Worm (Caenorhabditis elegans): Measurements from ENCODE around the gene C16C10.4.

The C16C10.4 gene

DNA sequence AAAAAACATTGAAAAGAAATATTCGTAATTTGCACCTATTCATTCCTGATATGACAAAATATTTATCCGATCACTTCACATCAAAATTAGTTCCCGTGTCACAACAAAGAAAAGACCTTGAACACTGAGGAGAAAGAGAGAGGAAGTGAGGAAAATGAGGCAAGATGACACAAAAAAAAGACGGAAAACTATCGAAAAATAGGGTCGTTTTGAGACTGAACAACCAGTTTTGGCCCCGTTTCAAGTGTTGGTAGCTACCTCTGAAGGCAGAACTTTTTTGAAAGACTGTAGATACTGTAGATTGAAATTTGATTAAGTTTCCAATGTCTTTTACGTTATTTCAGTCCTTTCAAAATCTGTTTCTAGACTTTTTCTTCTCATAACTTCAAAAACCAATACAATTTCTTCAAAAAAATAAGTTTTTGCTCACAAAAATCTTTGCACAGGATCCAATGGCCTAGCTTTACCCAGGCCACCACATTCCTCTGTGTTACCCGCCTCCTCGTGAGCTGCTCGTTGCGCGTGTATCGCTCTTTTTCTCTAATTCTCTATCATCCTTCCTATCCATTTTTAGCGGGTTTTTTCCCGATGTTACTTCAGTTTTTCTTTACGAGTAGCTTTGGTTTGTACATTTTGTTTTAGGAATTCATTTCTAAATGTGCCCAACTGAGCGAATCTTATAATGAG is 25.3 kb downstream of the C16C10.4 start (continued):
- TF ChIP-seq tbx-7 (tag; optimal IDR thresholded peaks at IDR 0.05) (peak; percentile 69), sdc-2 (tag; optimal IDR thresholded peaks at IDR 0.05) (peak; percentile 19), ceh-34 (tag; optimal IDR thresholded peaks at IDR 0.05) (peak; percentile 28), ceh-2 (tag; optimal IDR thresholded peaks at IDR 0.05) (peak; percentile 85), elt-2 (tag; optimal IDR thresholded peaks at IDR 0.05) (peak; percentile 34), mec-3 (tag; optimal IDR thresholded peaks at IDR 0.05; ENCODE audit: borderline replicate concordance) (peak; percentile 78), F13H6.1 (tag; optimal IDR thresholded peaks at IDR 0.05) (peak; percentile 41), tbx-2 (tag; optimal IDR thresholded peaks at IDR 0.05) (peak; percentile 81), hlh-8 (tag; optimal IDR thresholded peaks at IDR 0.05) (peak; percentile 33), unc-55 (GFP tag; optimal IDR thresholded peaks at IDR 0.05) (peak; percentile 51), ceh-14 (tag; optimal IDR thresholded peaks at IDR 0.05) (peak; percentile 19), pha-4 (tag; optimal IDR thresholded peaks at IDR 0.05) (no peak), nfya-1 (tag; optimal IDR thresholded peaks at IDR 0.05) (peak; percentile 67)

DNA sequence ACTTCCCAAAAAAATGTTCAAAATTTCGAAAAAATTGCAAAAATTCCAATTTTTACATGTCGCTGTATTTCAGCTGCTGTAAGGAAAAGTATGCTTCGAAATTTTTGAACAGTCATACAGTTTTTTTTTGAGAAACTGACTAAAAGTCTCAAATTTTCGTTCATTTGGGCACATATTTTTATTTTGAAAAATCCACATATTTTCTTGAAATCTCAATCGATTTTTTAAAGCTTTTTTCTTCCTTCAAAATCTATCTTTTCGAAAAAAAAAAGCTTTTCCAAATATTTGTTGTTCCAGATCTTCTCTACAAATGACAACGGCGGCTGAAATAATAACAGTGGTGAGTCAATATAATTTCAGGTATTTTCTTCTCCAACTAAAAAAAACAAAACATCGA is 25.9 kb downstream of the C16C10.4 start, which contains the start of gene asd-1:
asd-1 (plus strand) TSS at position 298 of the 397 bp plus-strand sequence.
- no peak for TF ChIP-seq pax-1 (tag; optimal IDR thresholded peaks at IDR 0.05)
- no peak for TF ChIP-seq ceh-19 (GFP tag; optimal IDR thresholded peaks at IDR 0.05)
- no peak for TF ChIP-seq ceh-9 (tag; optimal IDR thresholded peaks at IDR 0.05)
- no peak for TF ChIP-seq pros-1 (tag; optimal IDR thresholded peaks at IDR 0.05)
- no peak for TF ChIP-seq pat-9 (tag; optimal IDR thresholded peaks at IDR 0.05)
- TF ChIP-seq ceh-31 (tag; optimal IDR thresholded peaks at IDR 0.05): no peak
- no peak for TF ChIP-seq ceh-2 (tag; optimal IDR thresholded peaks at IDR 0.05)
- TF ChIP-seq sdc-2 (tag; optimal IDR thresholded peaks at IDR 0.05): no peak
- no peak for TF ChIP-seq npax-4 (tag; optimal IDR thresholded peaks at IDR 0.05)
- no peak for TF ChIP-seq ama-1 (optimal IDR thresholded peaks at IDR 0.05)
- TF ChIP-seq pqm-1 (tag; optimal IDR thresholded peaks at IDR 0.05): no peak
- no peak for TF ChIP-seq ceh-34 (tag; optimal IDR thresholded peaks at IDR 0.05)
- no peak for TF ChIP-seq ref-2 (tag; optimal IDR thresholded peaks at IDR 0.05)
- no peak for TF ChIP-seq ets-4 (tag; optimal IDR thresholded peaks at IDR 0.05)
- TF ChIP-seq gmeb-2 (tag; optimal IDR thresholded peaks at IDR 0.05): no peak
- no peak for TF ChIP-seq hlh-13 (GFP tag; optimal IDR thresholded peaks at IDR 0.05)
- no peak for TF ChIP-seq nfya-1 (tag; optimal IDR thresholded peaks at IDR 0.05)

- TF ChIP-seq sox-4 (tag; optimal IDR thresholded peaks at IDR 0.05): no peak
- no peak for TF ChIP-seq hlh-6 (tag; optimal IDR thresholded peaks at IDR 0.05)
- no peak for TF ChIP-seq npax-4 (tag; optimal IDR thresholded peaks at IDR 0.05)
- TF ChIP-seq tbx-2 (tag; optimal IDR thresholded peaks at IDR 0.05): no peak
- TF ChIP-seq K09A11.1 (tag; optimal IDR thresholded peaks at IDR 0.05; ENCODE audit: insufficient read depth): no peak
- no peak for TF ChIP-seq odd-2 (tag; optimal IDR thresholded peaks at IDR 0.05)
- no peak for TF ChIP-seq fax-1 (tag; optimal IDR thresholded peaks at IDR 0.05)
- TF ChIP-seq pat-9 (tag; optimal IDR thresholded peaks at IDR 0.05): no peak
- TF ChIP-seq tbx-7 (tag; optimal IDR thresholded peaks at IDR 0.05): no peak
- TF ChIP-seq nfya-1 (tag; optimal IDR thresholded peaks at IDR 0.05): no peak
- no peak for TF ChIP-seq C08G9.2 (tag; optimal IDR thresholded peaks at IDR 0.05)
- no peak for TF ChIP-seq hlh-30 (tag; optimal IDR thresholded peaks at IDR 0.05; ENCODE audit: insufficient read depth)
- TF ChIP-seq K02D7.2 (tag; optimal IDR thresholded peaks at IDR 0.05): no peak
- TF ChIP-seq lim-6 (tag; optimal IDR thresholded peaks at IDR 0.05): no peak
- no peak for TF ChIP-seq ceh-45 (GFP tag; IDR thresholded peaks at IDR 0.05)
Observed at ce11 chrIII:4204072-4204471, 32.9 kb downstream of the C16C10.4 start, which contains the start of the genes pelo-1 and R74.7. Gene pelo-1, minus strand, starts transcription at chrIII:4204222. Gene R74.7, plus strand, starts transcription at chrIII:4204429.

ce11 chrIII:4204964-4205363 is 33.8 kb downstream of the C16C10.4 start:
- TF ChIP-seq ceh-45 (GFP tag; IDR thresholded peaks at IDR 0.05) (no peak), ceh-48 (tag; optimal IDR thresholded peaks at IDR 0.05) (no peak), nfya-1 (tag; optimal IDR thresholded peaks at IDR 0.05) (no peak), ceh-30 (tag; optimal IDR thresholded peaks at IDR 0.05) (no peak), ceh-9 (tag; optimal IDR thresholded peaks at IDR 0.05) (no peak), elt-2 (tag; optimal IDR thresholded peaks at IDR 0.05) (no peak), nhr-11 (tag; optimal IDR thresholded peaks at IDR 0.05) (no peak), K09A11.1 (tag; optimal IDR thresholded peaks at IDR 0.05; ENCODE audit: insufficient read depth) (no peak), mec-3 (tag; optimal IDR thresholded peaks at IDR 0.05; ENCODE audit: borderline replicate concordance) (no peak), K02D7.2 (tag; optimal IDR thresholded peaks at IDR 0.05) (no peak), ref-2 (tag; optimal IDR thresholded peaks at IDR 0.05) (no peak), zip-5 (tag; optimal IDR thresholded peaks at IDR 0.05) (no peak), ceh-18 (tag; optimal IDR thresholded peaks at IDR 0.05) (no peak), sox-4 (tag; optimal IDR thresholded peaks at IDR 0.05) (no peak), ttx-3 (tag; optimal IDR thresholded peaks at IDR 0.05) (no peak), pat-9 (tag; optimal IDR thresholded peaks at IDR 0.05) (no peak), C38D4.7 (GFP tag; optimal IDR thresholded peaks at IDR 0.05) (no peak), dve-1 (tag; optimal IDR thresholded peaks at IDR 0.05) (no peak), elt-4 (tag; optimal IDR thresholded peaks at IDR 0.05) (no peak)

Data from whole organism, late embryonic.